Fruit fly (Drosophila melanogaster) whole organism, adult: ENCODE results near the gene sr.

Experiments
- CG11617 ChIP-seq: fragments of 200-800 bp; sonication (Bioruptor generic); optimal IDR thresholded peaks from 2 replicates; lab custom pipeline; 2017; ENCODE audit warnings: mild to moderate bottlenecking, missing biosample characterization, missing genetic modification reagents, missing genetic modification characterization
- CG12768 ChIP-seq: fragments of 200-800 bp; sonication (Bioruptor generic); optimal IDR thresholded peaks from 2 replicates; lab custom pipeline; 2017; ENCODE audit warnings: missing biosample characterization, missing genetic modification characterization, mild to moderate bottlenecking, moderate library complexity, missing genetic modification reagents
- CG1620 ChIP-seq: fragments of 200-800 bp; sonication (Bioruptor generic); optimal IDR thresholded peaks from 2 replicates; lab custom pipeline; 2016; ENCODE audit warnings: missing biosample characterization, missing genetic modification characterization
- CG33017 ChIP-seq: fragments of 200-800 bp; sonication (Bioruptor generic); optimal IDR thresholded peaks from 2 replicates; lab custom pipeline; 2018; ENCODE audit warnings: missing biosample characterization, mild to moderate bottlenecking, missing genetic modification characterization, moderate library complexity
- CG5204 ChIP-seq: fragments of 200-800 bp; sonication (Bioruptor generic); optimal IDR thresholded peaks from 2 replicates; lab custom pipeline; 2016; ENCODE audit warnings: missing biosample characterization, missing genetic modification characterization
- cic ChIP-seq: fragments of 200-800 bp; sonication (Bioruptor generic); optimal IDR thresholded peaks from 2 replicates; lab custom pipeline; 2017; ENCODE audit warnings: missing biosample characterization, mild to moderate bottlenecking, missing genetic modification characterization, moderate library complexity
- kay ChIP-seq: fragments of 200-800 bp; sonication (Bioruptor generic); peaks from one replicate; lab custom pipeline; 2016; ENCODE audit warnings: missing biosample characterization, missing genetic modification characterization, borderline replicate concordance
- pad ChIP-seq: fragments of 200-800 bp; sonication (Bioruptor generic); optimal IDR thresholded peaks from 3 replicates; lab custom pipeline; 2017; ENCODE audit warnings: missing biosample characterization, missing genetic modification characterization, mild to moderate bottlenecking, moderate library complexity, missing genetic modification reagents
- toe ChIP-seq: fragments of 200-800 bp; sonication (Bioruptor generic); optimal IDR thresholded peaks from 2 replicates; lab custom pipeline; 2016; ENCODE audit warnings: missing biosample characterization, missing genetic modification characterization

DNA sequence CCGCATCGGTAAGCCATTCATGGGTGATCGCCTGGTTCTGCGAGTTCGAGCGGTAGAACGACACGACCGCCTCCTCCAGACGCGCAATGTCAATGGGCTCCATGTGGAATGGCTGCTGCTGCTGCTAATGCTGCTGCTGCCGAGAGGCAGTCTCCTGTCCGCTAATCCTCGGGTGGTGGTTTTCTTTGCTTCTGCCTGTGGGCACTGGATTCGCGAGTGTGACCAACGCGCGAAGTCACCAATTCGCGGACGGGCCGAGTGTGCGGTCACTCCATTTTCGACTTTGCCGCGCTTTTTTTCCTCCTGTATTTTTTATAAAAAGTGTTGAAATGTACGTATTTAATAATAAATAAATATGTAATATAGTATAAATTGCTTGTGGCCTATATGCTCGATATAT, 92.6 kb downstream of the sr start, which contains the start of gene cdm:
- no peak for TF ChIP-seq kay (GFP tag; lab: Kevin White, UChicago)
- TF ChIP-seq CG33017: no peak
- TF ChIP-seq CG1620 (GFP tag; lab: Kevin White, UChicago): no peak
- no peak for TF ChIP-seq cic
- TF ChIP-seq CG5204 (GFP tag; lab: Kevin White, UChicago): no peak
- TF ChIP-seq CG11617 (GFP tag; lab: Kevin White, UChicago): no peak
- no peak for TF ChIP-seq pad (GFP tag; lab: Kevin White, UChicago)
- TF ChIP-seq CG12768 (GFP tag; lab: Kevin White, UChicago): no peak
- no peak for TF ChIP-seq toe (GFP tag; lab: Kevin White, UChicago)
